Worm (Caenorhabditis elegans) whole organism, young adult: ENCODE data around the gene C40C9.4.

Experiments used
- F52B5.7 ChIP-seq: sonication (generic microtip); optimal IDR thresholded peaks from 2 replicates; lab custom pipeline; 2016; ENCODE audit warnings: mild to moderate bottlenecking, missing genetic modification characterization, missing compliant biosample characterization
- F57C9.4 ChIP-seq: sonication (generic microtip); optimal IDR thresholded peaks from 2 replicates; lab custom pipeline; 2017; ENCODE audit warnings: mild to moderate bottlenecking, missing genetic modification characterization, missing compliant biosample characterization
- Y53F4B.3 ChIP-seq: fragments of 200-800 bp; sonication (Bioruptor generic); IDR thresholded peaks from 2 replicates; pipeline ENCODE4 v1.3.6; 2022; ENCODE audit warnings: missing genetic modification reagents, missing genetic modification characterization, missing compliant biosample characterization
- bed-2 ChIP-seq: fragments of 200-800 bp; sonication (Bioruptor generic); IDR thresholded peaks from 2 replicates; pipeline ENCODE4 v1.3.6; 2022; ENCODE audit warnings: missing genetic modification reagents, missing genetic modification characterization, missing compliant biosample characterization
- ceh-79 ChIP-seq: sonication (generic microtip); optimal IDR thresholded peaks from 2 replicates; lab custom pipeline; 2017; ENCODE audit warnings: mild to moderate bottlenecking, missing genetic modification characterization, missing compliant biosample characterization
- egl-44 ChIP-seq: fragments of 200-800 bp; sonication (Bioruptor generic); IDR thresholded peaks from 2 replicates; pipeline ENCODE4 v1.3.6; 2022; ENCODE audit warnings: missing genetic modification reagents, missing genetic modification characterization, missing compliant biosample characterization
- gei-17 ChIP-seq: fragments of 200-800 bp; sonication (Bioruptor generic); optimal IDR thresholded peaks from 2 replicates; lab custom pipeline; 2018; ENCODE audit warnings: mild to moderate bottlenecking, missing genetic modification characterization, missing compliant biosample characterization
- mcd-1 ChIP-seq: fragments of 200-800 bp; sonication (Bioruptor generic); IDR thresholded peaks from 2 replicates; pipeline ENCODE4 v1.3.6; 2022; ENCODE audit warnings: missing genetic modification reagents, missing genetic modification characterization, missing compliant biosample characterization
- mel-28 ChIP-seq: sonication (generic microtip); optimal IDR thresholded peaks from 2 replicates; lab custom pipeline; 2016; ENCODE audit warnings: borderline replicate concordance, mild to moderate bottlenecking, missing genetic modification characterization, missing compliant biosample characterization
- nhr-179 ChIP-seq: sonication (generic microtip); optimal IDR thresholded peaks from 2 replicates; lab custom pipeline; 2016; ENCODE audit warnings: mild to moderate bottlenecking, missing genetic modification characterization, missing compliant biosample characterization
- pha-4 ChIP-seq: fragments of 150-350 bp; sonication (generic microtip); optimal IDR thresholded peaks from 2 replicates; lab custom pipeline; 2014; ENCODE audit warnings: missing biosample characterization, missing genetic modification reagents, missing genetic modification characterization
- snpc-4 ChIP-seq, 5 experiments: fragments of 150-350 bp in 1 of 5; sonication (generic microtip) in 4 of 5; optimal IDR thresholded peaks; 2 replicates each; lab custom pipeline; 2014 to 2018; ENCODE audit warnings: missing genetic modification characterization in 5 of 5, missing biosample characterization in 3 of 5, antibody characterized with exemption in 2 of 5, mild to moderate bottlenecking in 2 of 5, missing compliant biosample characterization in 2 of 5, missing genotype in 2 of 5, moderate library complexity in 2 of 5, missing genetic modification reagents in 1 of 5

DNA sequence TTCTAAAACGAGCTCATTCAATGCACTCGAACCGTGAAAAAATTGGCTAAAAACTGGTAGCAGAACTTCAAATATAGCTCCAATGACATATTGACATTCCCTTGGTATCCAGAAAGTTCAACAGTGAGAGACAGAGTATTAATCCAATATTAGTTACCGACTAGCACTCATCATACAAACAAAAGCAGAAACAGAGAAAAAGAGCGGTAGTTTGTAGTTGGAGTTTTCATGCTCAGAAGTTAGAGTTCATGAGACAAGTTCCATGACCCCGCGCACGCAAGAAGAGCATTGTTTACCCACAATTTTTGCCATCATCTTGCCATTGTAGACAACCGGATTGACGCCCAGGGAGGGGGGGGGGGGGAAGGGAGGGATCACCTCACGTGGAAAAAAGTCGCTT is 3.4 kb downstream of the C40C9.4 start:
- TF ChIP-seq F57C9.4 (tag; lab: Kevin White, UChicago) (no peak), nhr-179 (tag; lab: Kevin White, UChicago) (no peak), mcd-1 (GFP tag; lab: Robert Waterston, UW) (no peak), F52B5.7 (no peak), snpc-4 (GFP tag; optimal IDR thresholded peaks at IDR 0.05; lab: Kevin White, UChicago) (no peak), snpc-4 (tag; optimal IDR thresholded peaks at IDR 0.05; lab: Kevin White, UChicago) (no peak), egl-44 (GFP tag; lab: Robert Waterston, UW) (no peak), mel-28 (tag; lab: Kevin White, UChicago) (no peak), pha-4 (tag; lab: Kevin White, UChicago) (no peak), bed-2 (no peak), Y53F4B.3 (GFP tag; lab: Robert Waterston, UW) (no peak), ceh-79 (no peak), gei-17 (GFP tag; lab: Kevin White, UChicago) (no peak)
